Worm (Caenorhabditis elegans) whole organism, midembryonic: ENCODE results near the gene W07G4.7.

Experiments used
- T22C8.4 ChIP-seq: fragments of 200-800 bp; sonication (Bioruptor generic); IDR thresholded peaks from 2 replicates; pipeline ENCODE4 v1.3.6; 2022; ENCODE audit warnings: missing genetic modification characterization, missing compliant biosample characterization
- cog-1 ChIP-seq: sonication (generic microtip); optimal IDR thresholded peaks from 2 replicates; lab custom pipeline; 2016; ENCODE audit warnings: missing genetic modification characterization, missing compliant biosample characterization
- flt-1 ChIP-seq: fragments of 200-800 bp; sonication (Bioruptor generic); IDR thresholded peaks from 2 replicates; pipeline ENCODE4 v1.3.6; 2022; ENCODE audit warnings: missing genetic modification characterization, missing compliant biosample characterization
- klf-2 ChIP-seq: fragments of 200-800 bp; sonication (Bioruptor generic); conservative IDR thresholded peaks from 2 replicates; pipeline ENCODE4 v1.3.6; 2022; ENCODE audit warnings: missing genetic modification reagents, missing genetic modification characterization, missing compliant biosample characterization
- med-1 ChIP-seq: sonication (generic microtip); optimal IDR thresholded peaks from 2 replicates; lab custom pipeline; 2017; ENCODE audit warnings: missing genetic modification characterization, mild to moderate bottlenecking, missing compliant biosample characterization, antibody characterized with exemption, missing genetic modification reagents; ENCODE audit not compliant: insufficient read depth
- ref-1 ChIP-seq: fragments of 200-800 bp; sonication (Bioruptor generic); conservative IDR thresholded peaks from 2 replicates; pipeline ENCODE4 v1.3.6; 2022; ENCODE audit warnings: missing genetic modification reagents, missing genetic modification characterization, missing compliant biosample characterization
- tab-1 ChIP-seq: fragments of 200-800 bp; sonication (Bioruptor generic); IDR thresholded peaks from 2 replicates; pipeline ENCODE4 v1.3.6; 2022; ENCODE audit warnings: missing genetic modification characterization, missing compliant biosample characterization
- ztf-23 ChIP-seq: fragments of 200-800 bp; sonication (Bioruptor generic); IDR thresholded peaks from 2 replicates; pipeline ENCODE4 v1.3.6; 2022; ENCODE audit warnings: missing genetic modification reagents, missing genetic modification characterization, missing compliant biosample characterization
- ztf-29 ChIP-seq: fragments of 200-800 bp; sonication (Bioruptor generic); IDR thresholded peaks from 2 replicates; pipeline ENCODE4 v1.3.6; 2022; ENCODE audit warnings: missing genetic modification reagents, missing genetic modification characterization, missing compliant biosample characterization

DNA sequence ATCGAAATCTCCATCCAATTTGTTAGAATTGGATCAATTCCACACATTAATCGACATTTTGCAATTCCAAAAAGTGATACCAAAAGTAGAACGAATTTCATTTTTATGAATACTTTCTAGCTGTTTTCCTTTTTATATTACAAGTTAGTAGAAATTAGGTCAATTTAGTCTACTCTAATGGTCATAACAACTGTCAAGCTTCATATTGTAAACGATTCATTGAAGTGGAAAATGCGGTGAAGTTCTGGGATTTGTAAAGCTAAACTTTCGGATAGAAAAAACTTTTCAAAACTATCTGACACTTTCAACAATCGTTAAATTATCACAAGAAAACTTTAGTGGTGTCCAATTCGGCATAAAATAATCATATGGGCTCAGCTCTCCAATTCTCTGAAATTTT, at the start of gene W07G4.7:
- TF ChIP-seq ztf-29 (GFP tag; lab: Robert Waterston, UW) (no peak), cog-1 (tag; lab: Kevin White, UChicago) (no peak), flt-1 (GFP tag; lab: Robert Waterston, UW) (no peak), med-1 (no peak), ztf-23 (no peak), klf-2 (GFP tag; lab: Robert Waterston, UW) (no peak), ref-1 (GFP tag; lab: Robert Waterston, UW) (no peak), tab-1 (GFP tag; lab: Robert Waterston, UW) (no peak), T22C8.4 (GFP tag; lab: Robert Waterston, UW) (no peak)
